Fruit fly (Drosophila melanogaster): Measurements from ENCODE around the gene wrm2.

dm6 chr3L:7319768-7320167 is 15.3 kb downstream of the wrm2 start, which contains the start of gene CG8607:
- no peak for TF ChIP-seq toe (GFP tag; optimal IDR thresholded peaks at IDR 0.05)
- TF ChIP-seq CG12768 (GFP tag; optimal IDR thresholded peaks at IDR 0.05) = no peak
- no peak for TF ChIP-seq ovo (GFP tag; optimal IDR thresholded peaks at IDR 0.05)
- no peak for TF ChIP-seq kay (GFP tag; ENCODE audit: borderline replicate concordance)
- TF ChIP-seq CG1620 (GFP tag; optimal IDR thresholded peaks at IDR 0.05) = no peak

All from whole organism, adult.